Worm (Caenorhabditis elegans) whole organism, L4 larva: ENCODE data around the gene D1022.3.

Experiments
- aly-2 ChIP-seq: sonication (generic microtip); optimal IDR thresholded peaks from 2 replicates; lab custom pipeline; 2018; ENCODE audit warnings: missing biosample characterization, missing genetic modification characterization
- ama-1 ChIP-seq: fragments of 150-350 bp; optimal IDR thresholded peaks from 2 replicates; lab custom pipeline; 2014; ENCODE audit warnings: inconsistent platforms, mixed read lengths
- egl-27 ChIP-seq: sonication (generic microtip); optimal IDR thresholded peaks from 3 replicates; lab custom pipeline; 2017; ENCODE audit warnings: missing biosample characterization, missing genetic modification reagents, missing genetic modification characterization
- egl-43 ChIP-seq: fragments of 200-800 bp; sonication (Bioruptor generic); IDR thresholded peaks from 2 replicates; pipeline ENCODE4 v1.3.6; 2022; ENCODE audit warnings: missing genetic modification reagents, missing genetic modification characterization, missing compliant biosample characterization
- fkh-10 ChIP-seq: fragments of 150-350 bp; optimal IDR thresholded peaks from 2 replicates; lab custom pipeline; 2014; ENCODE audit warnings: missing biosample characterization, missing genetic modification reagents, missing genetic modification characterization
- mep-1 ChIP-seq: fragments of 150-350 bp; sonication (generic microtip); optimal IDR thresholded peaks from 3 replicates; lab custom pipeline; 2014; ENCODE audit warnings: missing biosample characterization, missing genetic modification characterization
- nhr-237 ChIP-seq: sonication (generic microtip); optimal IDR thresholded peaks from 2 replicates; lab custom pipeline; 2017; ENCODE audit warnings: missing biosample characterization, missing genetic modification characterization
- vab-7 ChIP-seq: fragments of 200-800 bp; sonication (Bioruptor generic); IDR thresholded peaks from 2 replicates; pipeline ENCODE4 v1.3.6; 2022; ENCODE audit warnings: missing genetic modification reagents, missing genetic modification characterization, missing compliant biosample characterization

DNA sequence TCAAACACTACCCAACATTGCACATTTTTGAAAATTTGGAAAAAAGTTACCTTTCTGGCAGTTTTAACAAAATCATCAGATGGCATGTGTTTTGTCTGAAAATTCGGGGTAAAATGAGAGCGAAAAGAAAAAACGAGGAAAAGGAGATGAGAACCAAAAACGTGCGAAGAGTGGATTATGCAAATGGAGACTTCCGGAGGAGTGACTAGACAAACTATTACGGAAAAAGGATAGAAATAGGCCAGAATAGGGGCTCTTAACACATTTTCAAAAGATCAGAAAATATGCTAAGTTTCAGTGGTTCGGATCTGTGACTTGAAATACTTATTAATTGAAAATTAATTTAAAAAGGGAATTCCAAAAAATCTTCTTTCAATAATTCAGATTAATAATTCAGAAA lies 43.3 kb upstream of the D1022.3 start, which contains the start of gene srab-14:
- TF ChIP-seq mep-1 = no peak
- TF ChIP-seq egl-43 (GFP tag; lab: Robert Waterston, UW) = no peak
- TF ChIP-seq vab-7 (GFP tag; lab: Robert Waterston, UW) = no peak
- TF ChIP-seq nhr-237 (tag; lab: Kevin White, UChicago) = no peak
- no peak for TF ChIP-seq ama-1 (lab: Kevin White, UChicago)
- no peak for TF ChIP-seq egl-27 (tag; lab: Kevin White, UChicago)
- TF ChIP-seq fkh-10 (GFP tag; lab: Kevin White, UChicago) = no peak
- no peak for TF ChIP-seq aly-2 (tag; lab: Kevin White, UChicago)
